Worm (Caenorhabditis elegans): Measurements from ENCODE around the gene sodh-2.

Gene sodh-2

DNA sequence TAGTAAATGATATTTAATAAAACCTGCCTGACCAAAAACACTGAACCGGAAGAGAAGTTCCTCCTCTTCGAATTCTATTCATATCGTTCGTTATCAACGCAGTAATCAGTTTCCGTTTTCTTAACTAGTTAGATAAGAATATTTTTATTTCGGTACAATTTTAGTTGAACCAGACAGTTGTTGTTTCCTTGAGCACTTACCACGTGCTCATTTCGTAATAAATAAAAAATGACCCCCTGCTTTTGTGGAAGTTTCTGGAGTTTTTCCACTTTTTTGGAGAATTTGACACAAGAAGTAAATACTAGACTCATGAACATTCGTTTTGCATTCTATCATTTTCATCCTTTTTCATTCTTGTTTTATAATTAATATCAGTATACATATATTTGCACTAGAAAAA is 37.3 kb downstream of the sodh-2 start:
- TF ChIP-seq pha-4 (tag; optimal IDR thresholded peaks at IDR 0.05) (peak; percentile 20), nhr-77 (tag; optimal IDR thresholded peaks at IDR 0.05) (no peak), ztf-4 (tag; optimal IDR thresholded peaks at IDR 0.05) (no peak), elt-2 (tag; optimal IDR thresholded peaks at IDR 0.05) (peak; percentile 33), R02D3.7 (tag; optimal IDR thresholded peaks at IDR 0.05) (no peak), fkh-2 (tag; optimal IDR thresholded peaks at IDR 0.05) (no peak), daf-12 (tag; optimal IDR thresholded peaks at IDR 0.05) (no peak), ceh-82 (tag; optimal IDR thresholded peaks at IDR 0.05) (no peak), nhr-76 (tag; optimal IDR thresholded peaks at IDR 0.05) (no peak)

DNA sequence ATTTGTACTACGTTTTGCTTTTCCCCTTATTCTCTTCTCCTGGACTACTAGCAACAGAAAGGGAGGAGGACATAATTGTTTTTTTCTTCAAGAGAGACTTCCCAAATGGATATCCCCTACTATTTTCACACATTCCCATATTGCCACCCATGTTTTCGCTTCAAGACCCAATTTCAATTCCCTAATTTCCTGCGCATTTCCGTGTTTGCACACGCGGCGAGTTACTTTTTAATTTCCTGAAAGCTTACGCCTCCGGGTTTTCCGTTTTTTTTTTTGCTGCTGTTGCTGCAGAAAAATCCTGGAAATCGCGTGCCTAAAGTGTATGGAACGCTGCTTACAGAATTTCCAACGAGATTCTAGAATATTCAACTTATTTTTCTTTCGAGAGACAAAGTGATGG is 38.7 kb downstream of the sodh-2 start:
- TF ChIP-seq lsy-12 (tag; optimal IDR thresholded peaks at IDR 0.05) (no peak), lin-39 (tag; optimal IDR thresholded peaks at IDR 0.05) (peak; percentile 15), elt-2 (tag; optimal IDR thresholded peaks at IDR 0.05) (no peak), pha-4 (tag; optimal IDR thresholded peaks at IDR 0.05) (no peak), snpc-4 (tag; optimal IDR thresholded peaks at IDR 0.05) (no peak)

DNA sequence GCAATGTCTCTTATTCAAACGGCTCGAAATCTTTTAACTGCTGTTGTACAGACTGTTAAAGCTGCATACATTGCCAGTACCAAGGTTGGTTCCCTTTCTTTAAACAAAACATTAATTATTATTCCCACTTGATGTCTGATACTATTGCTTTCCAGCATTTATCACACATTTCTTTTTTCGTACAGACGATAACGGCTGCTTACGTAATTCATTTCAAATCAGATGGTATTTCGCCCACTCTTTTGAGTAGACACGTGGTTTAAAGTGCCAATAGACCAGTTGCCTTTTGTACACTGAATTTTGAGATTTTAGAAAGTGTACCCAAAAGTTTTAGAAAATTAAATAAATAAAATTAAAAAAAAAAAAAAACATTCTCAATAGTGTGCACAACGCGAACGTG is 41.6 kb downstream of the sodh-2 start:
- TF ChIP-seq pqm-1 (tag; optimal IDR thresholded peaks at IDR 0.05) (peak; percentile 30), nhr-25 (tag; optimal IDR thresholded peaks at IDR 0.05) (no peak), elt-2 (tag; optimal IDR thresholded peaks at IDR 0.05) (peak; percentile 66)

DNA sequence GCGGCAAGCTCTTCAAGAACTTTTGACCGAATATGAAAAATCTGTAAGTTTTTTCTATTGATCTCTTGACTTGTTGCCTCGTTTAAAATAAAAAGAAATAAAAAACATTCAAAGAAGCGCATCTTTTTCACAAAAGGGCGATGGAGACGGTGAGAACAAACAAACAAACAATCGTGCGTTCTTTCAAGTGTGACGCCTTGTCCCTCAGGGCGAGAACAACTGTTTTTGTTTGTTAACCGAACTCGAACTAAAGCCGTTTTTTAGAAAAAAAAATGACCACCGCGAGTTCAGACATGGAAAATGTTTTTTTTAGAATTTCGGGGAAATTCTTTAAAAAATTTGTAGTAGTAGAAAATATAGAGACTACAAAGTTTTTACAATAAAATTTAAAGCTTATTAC is 44.1 kb downstream of the sodh-2 start:
- TF ChIP-seq pha-4 (tag; optimal IDR thresholded peaks at IDR 0.05), result peak; percentile 77
- no peak for TF ChIP-seq lin-39 (tag; optimal IDR thresholded peaks at IDR 0.05)

DNA sequence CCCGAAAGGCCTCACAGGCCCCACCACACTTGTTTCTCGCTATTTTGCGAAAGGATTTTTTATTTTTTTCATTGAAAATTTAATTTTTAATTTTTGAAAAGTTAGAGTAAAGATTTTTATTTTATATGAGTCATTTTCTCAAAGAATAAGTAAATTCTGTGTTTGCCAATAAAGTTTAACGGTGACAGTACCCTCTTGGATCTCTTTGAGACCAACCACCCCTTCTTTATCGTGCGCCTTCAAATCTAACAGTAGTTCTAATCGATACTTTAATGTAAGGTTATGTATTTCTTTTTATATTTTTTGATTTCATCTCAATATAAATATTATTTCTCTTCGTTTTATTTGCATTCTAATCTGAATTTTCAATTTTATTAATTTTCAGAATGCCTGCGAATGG is 45.6 kb downstream of the sodh-2 start, which contains the start of gene hmp-1:
Gene hmp-1, plus strand, starts transcription at position 380 of the 400 bp plus-strand sequence.
- TF ChIP-seq lin-15B (tag; optimal IDR thresholded peaks at IDR 0.05), result no peak
- no peak for TF ChIP-seq unc-62 (GFP tag; optimal IDR thresholded peaks at IDR 0.05)
- TF ChIP-seq unc-39 (tag; optimal IDR thresholded peaks at IDR 0.05), result no peak
- TF ChIP-seq fkh-2 (tag; optimal IDR thresholded peaks at IDR 0.05), result no peak

DNA sequence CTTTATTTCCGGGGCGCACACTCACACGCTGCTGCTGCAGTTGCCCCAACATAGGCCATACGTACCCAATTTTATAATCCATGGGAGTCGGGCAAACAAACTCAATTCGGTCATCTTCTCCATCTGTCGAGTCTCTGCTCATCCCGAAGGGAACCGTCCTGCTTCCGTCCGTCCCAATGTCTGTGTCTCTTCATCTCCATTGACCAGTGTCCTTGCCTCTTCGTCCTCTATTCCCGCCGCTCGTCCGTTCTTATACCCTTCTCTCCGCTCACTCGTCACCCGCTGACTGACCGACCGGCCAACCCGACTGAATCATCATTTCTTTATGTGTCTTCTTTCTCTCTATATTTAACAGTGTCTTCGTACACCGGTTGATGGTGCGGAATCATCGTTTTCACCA is 46.2 kb downstream of the sodh-2 start:
- TF ChIP-seq ceh-82 (tag; optimal IDR thresholded peaks at IDR 0.05), result no peak
- TF ChIP-seq nhr-25 (tag; optimal IDR thresholded peaks at IDR 0.05), result peak; percentile 59
- no peak for TF ChIP-seq nhr-77 (tag; optimal IDR thresholded peaks at IDR 0.05)
- no peak for TF ChIP-seq nhr-43 (tag; optimal IDR thresholded peaks at IDR 0.05; ENCODE audit: poor library complexity, severe bottlenecking)
- no peak for TF ChIP-seq zag-1 (tag; optimal IDR thresholded peaks at IDR 0.05)
- TF ChIP-seq sea-2 (GFP tag; optimal IDR thresholded peaks at IDR 0.05), result no peak
- peak; percentile 42 for TF ChIP-seq lin-39 (tag; optimal IDR thresholded peaks at IDR 0.05)
- peak; percentile 37 for TF ChIP-seq snpc-4 (tag; optimal IDR thresholded peaks at IDR 0.05)
- peak; percentile 43 for TF ChIP-seq fos-1 (tag; optimal IDR thresholded peaks at IDR 0.05)
- peak; percentile 62 for TF ChIP-seq hmg-11 (tag; optimal IDR thresholded peaks at IDR 0.05)
- TF ChIP-seq pha-4 (tag; optimal IDR thresholded peaks at IDR 0.05), result peak; percentile 40
- peak; percentile 28 for TF ChIP-seq nhr-23 (tag; optimal IDR thresholded peaks at IDR 0.05)
- peak; percentile 8 for TF ChIP-seq elt-2 (tag; optimal IDR thresholded peaks at IDR 0.05)
- peak; percentile 42 for TF ChIP-seq nfya-1 (tag; optimal IDR thresholded peaks at IDR 0.05; ENCODE audit: insufficient read depth)
- no peak for TF ChIP-seq egl-27 (tag; optimal IDR thresholded peaks at IDR 0.05)
- no peak for TF ChIP-seq R02D3.7 (tag; optimal IDR thresholded peaks at IDR 0.05)
- TF ChIP-seq jun-1 (tag; optimal IDR thresholded peaks at IDR 0.05), result peak; percentile 8
- no peak for TF ChIP-seq lin-15B (tag; optimal IDR thresholded peaks at IDR 0.05)
- peak; percentile 4 for TF ChIP-seq tbx-2 (tag; optimal IDR thresholded peaks at IDR 0.05)
- no peak for TF ChIP-seq elt-3 (tag; optimal IDR thresholded peaks at IDR 0.05)

DNA sequence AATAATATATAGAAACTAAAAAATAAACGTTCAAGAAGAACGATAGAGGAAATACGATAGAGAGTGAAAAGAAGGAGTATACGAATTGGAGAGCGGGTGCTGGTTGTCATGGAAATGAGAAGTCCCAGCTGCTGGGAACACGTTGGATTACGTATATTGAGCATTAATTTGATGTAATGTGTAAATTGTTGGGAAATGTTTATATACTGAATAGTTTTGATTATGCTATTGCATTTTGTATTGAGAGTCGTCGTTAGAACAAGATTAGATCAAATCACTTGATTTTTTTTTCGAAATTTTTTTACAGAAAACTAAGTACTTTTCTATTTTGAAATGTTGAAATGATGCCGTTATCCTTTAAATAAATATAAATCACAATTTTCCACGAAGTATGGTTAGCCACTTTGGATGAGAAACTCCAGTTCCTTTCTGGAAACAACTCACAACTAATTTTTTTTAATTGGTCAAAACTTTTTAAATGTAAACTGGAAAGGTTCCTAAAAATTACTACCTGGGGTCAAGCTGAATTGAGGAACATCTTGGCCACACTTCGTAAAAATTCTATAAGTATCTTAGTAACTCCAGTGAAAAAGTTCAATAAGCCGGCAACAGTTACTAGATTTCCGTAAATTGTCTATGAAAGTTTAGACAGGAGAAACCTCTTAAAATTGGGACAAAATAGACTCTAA is 47.2 kb downstream of the sodh-2 start, which contains the start of gene nphp-4:
Gene nphp-4, minus strand, starts transcription at position 51 of the 689 bp plus-strand sequence.
- TF ChIP-seq unc-62 (GFP tag; optimal IDR thresholded peaks at IDR 0.05), result no peak
- no peak for TF ChIP-seq aly-2 (tag; optimal IDR thresholded peaks at IDR 0.05)
- TF ChIP-seq ama-1 (optimal IDR thresholded peaks at IDR 0.05), result no peak
- TF ChIP-seq ztf-11 (tag; optimal IDR thresholded peaks at IDR 0.05), result no peak
- TF ChIP-seq nhr-11 (tag; optimal IDR thresholded peaks at IDR 0.05), result no peak
- no peak for TF ChIP-seq mml-1 (tag; optimal IDR thresholded peaks at IDR 0.05)
- TF ChIP-seq egl-27 (tag; optimal IDR thresholded peaks at IDR 0.05), result no peak
- TF ChIP-seq snpc-4 (tag; optimal IDR thresholded peaks at IDR 0.05), result no peak
- TF ChIP-seq ceh-28 (tag; optimal IDR thresholded peaks at IDR 0.05), result no peak
- no peak for TF ChIP-seq nhr-12 (tag; optimal IDR thresholded peaks at IDR 0.05)
- TF ChIP-seq lin-39 (tag; optimal IDR thresholded peaks at IDR 0.05), result no peak
- TF ChIP-seq ZK546.5 (tag; optimal IDR thresholded peaks at IDR 0.05), result no peak
- TF ChIP-seq fkh-10 (GFP tag; optimal IDR thresholded peaks at IDR 0.05), result no peak
- no peak for TF ChIP-seq fkh-2 (tag; optimal IDR thresholded peaks at IDR 0.05)
- no peak for TF ChIP-seq pha-4 (tag; optimal IDR thresholded peaks at IDR 0.05)
- TF ChIP-seq nhr-237 (tag; optimal IDR thresholded peaks at IDR 0.05), result no peak
- TF ChIP-seq lin-15B (tag; optimal IDR thresholded peaks at IDR 0.05), result no peak
